Fruit fly (Drosophila melanogaster) whole organism, embryonic: ENCODE data around the gene Trm7-32.

ENCODE experiments used
- Aef1 ChIP-seq: fragments of 200-800 bp; sonication (Bioruptor generic); IDR thresholded peaks from 3 replicates; pipeline ENCODE4 v1.3.6; 2022; ENCODE audit warnings: missing biosample characterization, missing genetic modification characterization
- Antp ChIP-seq: fragments of 200-800 bp; sonication (Bioruptor generic); optimal IDR thresholded peaks from 3 replicates; lab custom pipeline; 2016; ENCODE audit warnings: missing biosample characterization, missing genetic modification characterization
- Atf3 ChIP-seq: fragments of 200-800 bp; sonication (Bioruptor generic); optimal IDR thresholded peaks from 3 replicates; lab custom pipeline; 2016; ENCODE audit warnings: missing biosample characterization, missing genetic modification characterization
- BEAF-32 ChIP-seq: fragments of 200-800 bp; sonication (Bioruptor generic); optimal IDR thresholded peaks from 3 replicates; lab custom pipeline; 2017; ENCODE audit warnings: missing biosample characterization, missing genetic modification characterization, mild to moderate bottlenecking, moderate library complexity, missing genetic modification reagents
- CG10274 ChIP-seq: fragments of 200-800 bp; sonication (Bioruptor generic); optimal IDR thresholded peaks from 3 replicates; lab custom pipeline; 2017; ENCODE audit warnings: missing biosample characterization, mild to moderate bottlenecking, missing genetic modification characterization
- CG10462 ChIP-seq: fragments of 200-800 bp; sonication (Bioruptor generic); optimal IDR thresholded peaks from 2 replicates; lab custom pipeline; 2016; ENCODE audit warnings: missing biosample characterization, missing genetic modification characterization
- CG10979 ChIP-seq: fragments of 200-800 bp; sonication (Bioruptor generic); optimal IDR thresholded peaks from 2 replicates; lab custom pipeline; 2018; ENCODE audit warnings: missing biosample characterization, mild to moderate bottlenecking, missing genetic modification characterization, moderate library complexity
- CG11085 ChIP-seq: fragments of 200-800 bp; sonication (Bioruptor generic); IDR thresholded peaks from 2 replicates; pipeline ENCODE4 v1.3.6; 2022; ENCODE audit warnings: missing biosample characterization, missing genetic modification characterization
- CG11398 ChIP-seq: fragments of 200-800 bp; sonication (Bioruptor generic); optimal IDR thresholded peaks from 2 replicates; lab custom pipeline; 2016; ENCODE audit warnings: missing biosample characterization, missing genetic modification characterization
- CG11560 ChIP-seq: fragments of 200-800 bp; sonication (Bioruptor generic); IDR thresholded peaks from 3 replicates; pipeline ENCODE4 v1.3.6; 2022; ENCODE audit warnings: missing biosample characterization, missing genetic modification characterization
- CG12155 ChIP-seq: fragments of 200-800 bp; sonication (Bioruptor generic); optimal IDR thresholded peaks from 3 replicates; lab custom pipeline; 2016; ENCODE audit warnings: missing biosample characterization, missing genetic modification characterization
- CG13296 ChIP-seq: fragments of 200-800 bp; sonication (Bioruptor generic); optimal IDR thresholded peaks from 3 replicates; lab custom pipeline; 2018; ENCODE audit warnings: missing biosample characterization, mild to moderate bottlenecking, missing genetic modification characterization
- CG13624 ChIP-seq: fragments of 200-800 bp; sonication (Bioruptor generic); optimal IDR thresholded peaks from 2 replicates; lab custom pipeline; 2016; ENCODE audit warnings: missing biosample characterization, missing genetic modification characterization
- CG16779 ChIP-seq: fragments of 200-800 bp; sonication (Bioruptor generic); IDR thresholded peaks from 2 replicates; pipeline ENCODE4 v1.3.6; 2022; ENCODE audit warnings: missing biosample characterization, missing genetic modification characterization
- CG3163 ChIP-seq: fragments of 200-800 bp; sonication (Bioruptor generic); optimal IDR thresholded peaks from 3 replicates; lab custom pipeline; 2016; ENCODE audit warnings: missing biosample characterization, missing genetic modification characterization
- CG33557 ChIP-seq: fragments of 200-800 bp; sonication (Bioruptor generic); optimal IDR thresholded peaks from 2 replicates; lab custom pipeline; 2019; ENCODE audit warnings: missing biosample characterization, mild to moderate bottlenecking, missing genetic modification characterization, moderate library complexity
- CG3726 ChIP-seq: fragments of 200-800 bp; sonication (Bioruptor generic); IDR thresholded peaks from 3 replicates; pipeline ENCODE4, ENCODE4 v1.3.6; 2022; ENCODE audit warnings: missing biosample characterization, missing genetic modification characterization
- CG4854 ChIP-seq: fragments of 200-800 bp; sonication (Bioruptor generic); optimal IDR thresholded peaks from 2 replicates; lab custom pipeline; 2016; ENCODE audit warnings: missing biosample characterization, missing genetic modification characterization, inconsistent platforms
- CG6765 ChIP-seq: fragments of 200-800 bp; sonication (Bioruptor generic); optimal IDR thresholded peaks from 3 replicates; lab custom pipeline; 2017; ENCODE audit warnings: missing biosample characterization, mild to moderate bottlenecking, missing genetic modification characterization
- CG6791 ChIP-seq: fragments of 200-800 bp; sonication (Bioruptor generic); IDR thresholded peaks from 3 replicates; pipeline ENCODE4 v1.3.6; 2022; ENCODE audit warnings: missing biosample characterization, missing genetic modification characterization; ENCODE audit not compliant: partially characterized antibody
- CG7357 ChIP-seq: fragments of 200-800 bp; sonication (Bioruptor generic); IDR thresholded peaks from 3 replicates; pipeline ENCODE4 v1.3.6; 2022; ENCODE audit warnings: missing biosample characterization, missing genetic modification characterization
- CG8765 ChIP-seq: fragments of 200-800 bp; sonication (Bioruptor generic); IDR thresholded peaks from 2 replicates; pipeline ENCODE4 v1.3.6; 2022; ENCODE audit warnings: missing biosample characterization, missing genetic modification characterization
- Deaf1 ChIP-seq: fragments of 200-800 bp; optimal IDR thresholded peaks from 3 replicates; lab custom pipeline; 2019; ENCODE audit warnings: missing biosample characterization, mild to moderate bottlenecking, missing genetic modification characterization, moderate library complexity
- Gsc ChIP-seq: fragments of 200-800 bp; sonication (Bioruptor generic); IDR thresholded peaks from 2 replicates; pipeline ENCODE4 v1.3.6; 2022; ENCODE audit warnings: missing biosample characterization, missing genetic modification characterization
- HmgZ ChIP-seq: fragments of 200-800 bp; sonication (Bioruptor generic); optimal IDR thresholded peaks from 2 replicates; lab custom pipeline; 2018; ENCODE audit warnings: missing biosample characterization, mild to moderate bottlenecking, missing genetic modification characterization
- NfI ChIP-seq: fragments of 200-800 bp; sonication (Bioruptor generic); optimal IDR thresholded peaks from 3 replicates; lab custom pipeline; 2018; ENCODE audit warnings: missing biosample characterization, mild to moderate bottlenecking, missing genetic modification characterization, moderate library complexity
- Xrp1 ChIP-seq: fragments of 200-800 bp; sonication (Bioruptor generic); IDR thresholded peaks from 2 replicates; pipeline ENCODE4 v1.3.6; 2022; ENCODE audit warnings: missing biosample characterization, missing genetic modification characterization
- chif ChIP-seq, 2 experiments: fragments of 200-800 bp; sonication (Bioruptor generic); optimal IDR thresholded peaks; 3 replicates each; lab custom pipeline; 2016; ENCODE audit warnings: missing biosample characterization in 2 of 2, missing genetic modification characterization in 2 of 2
- chn ChIP-seq: fragments of 200-800 bp; sonication (Bioruptor generic); optimal IDR thresholded peaks from 2 replicates; lab custom pipeline; 2016; ENCODE audit warnings: missing biosample characterization, missing genetic modification characterization
- ci ChIP-seq: fragments of 200-800 bp; sonication (Bioruptor generic); IDR thresholded peaks from 3 replicates; pipeline ENCODE4 v1.3.6; 2022; ENCODE audit warnings: missing biosample characterization, missing genetic modification characterization
- crp ChIP-seq, 2 experiments: fragments of 200-800 bp; sonication (Bioruptor generic); optimal IDR thresholded peaks; 2 replicates in 1 of 2; 3 replicates in 1 of 2; lab custom pipeline; 2017; ENCODE audit warnings: missing biosample characterization in 2 of 2, missing genetic modification characterization in 2 of 2, mild to moderate bottlenecking in 1 of 2, moderate library complexity in 1 of 2
- dpn ChIP-seq, 2 experiments: fragments of 200-800 bp; sonication (Bioruptor generic); optimal IDR thresholded peaks; 3 replicates each; lab custom pipeline; 2016; ENCODE audit warnings: missing biosample characterization in 2 of 2, missing genetic modification characterization in 2 of 2
- esg ChIP-seq: fragments of 200-800 bp; sonication (Bioruptor generic); conservative IDR thresholded peaks from 2 replicates; pipeline ENCODE4 v1.3.6; 2022; ENCODE audit warnings: missing biosample characterization, missing genetic modification characterization
- fd3F ChIP-seq: fragments of 200-800 bp; sonication (Bioruptor generic); optimal IDR thresholded peaks from 2 replicates; lab custom pipeline; 2018; ENCODE audit warnings: missing biosample characterization, mild to moderate bottlenecking, missing genetic modification characterization, moderate library complexity
- jing ChIP-seq: fragments of 200-800 bp; sonication (Bioruptor generic); optimal IDR thresholded peaks from 2 replicates; lab custom pipeline; 2018; ENCODE audit warnings: missing biosample characterization, mild to moderate bottlenecking, missing genetic modification characterization
- kah ChIP-seq: fragments of 200-800 bp; sonication (Bioruptor generic); optimal IDR thresholded peaks from 2 replicates; lab custom pipeline; 2018; ENCODE audit warnings: missing biosample characterization, mild to moderate bottlenecking, missing genetic modification characterization
- kay ChIP-seq: fragments of 200-800 bp; sonication (Bioruptor generic); optimal IDR thresholded peaks from 2 replicates; lab custom pipeline; 2016; ENCODE audit warnings: missing biosample characterization, missing genetic modification characterization
- lmd ChIP-seq: fragments of 200-800 bp; sonication (Bioruptor generic); IDR thresholded peaks from 2 replicates; pipeline ENCODE4 v1.3.6; 2022; ENCODE audit warnings: missing biosample characterization, missing genetic modification characterization
- luna ChIP-seq: fragments of 200-800 bp; sonication (Bioruptor generic); optimal IDR thresholded peaks from 2 replicates; lab custom pipeline; 2016; ENCODE audit warnings: missing biosample characterization, missing genetic modification characterization
- maf-S ChIP-seq: fragments of 200-800 bp; sonication (Bioruptor generic); optimal IDR thresholded peaks from 2 replicates; lab custom pipeline; 2016; ENCODE audit warnings: missing biosample characterization, missing genetic modification characterization
- mirr ChIP-seq: fragments of 200-800 bp; sonication (Bioruptor generic); optimal IDR thresholded peaks from 3 replicates; lab custom pipeline; 2018; ENCODE audit warnings: missing biosample characterization, mild to moderate bottlenecking, missing genetic modification characterization
- p53 ChIP-seq: fragments of 200-800 bp; sonication (Bioruptor generic); optimal IDR thresholded peaks from 2 replicates; lab custom pipeline; 2016; ENCODE audit warnings: missing biosample characterization, missing genetic modification characterization
- row ChIP-seq: fragments of 200-800 bp; sonication (Bioruptor generic); IDR thresholded peaks from 3 replicates; pipeline ENCODE4 v1.3.6; 2022; ENCODE audit warnings: missing biosample characterization, missing genetic modification characterization
- sd ChIP-seq: fragments of 200-800 bp; sonication (Bioruptor generic); optimal IDR thresholded peaks from 3 replicates; lab custom pipeline; 2018; ENCODE audit warnings: missing biosample characterization, mild to moderate bottlenecking, missing genetic modification characterization, moderate library complexity
- sens ChIP-seq: fragments of 200-800 bp; sonication (Bioruptor generic); peaks from one replicate; lab custom pipeline; 2016; ENCODE audit warnings: missing biosample characterization, missing genetic modification characterization
- seq ChIP-seq: fragments of 200-800 bp; sonication (Bioruptor generic); IDR thresholded peaks from 2 replicates; pipeline ENCODE4 v1.3.6; 2022; ENCODE audit warnings: missing biosample characterization, missing genetic modification characterization
- sug ChIP-seq: fragments of 200-800 bp; optimal IDR thresholded peaks from 2 replicates; lab custom pipeline; 2019; ENCODE audit warnings: missing biosample characterization, mild to moderate bottlenecking, missing genetic modification characterization, moderate library complexity
- tll ChIP-seq, 2 experiments: fragments of 200-800 bp in 1 of 2; fragments of >200 bp in 1 of 2; sonication (Bioruptor generic) in 1 of 2; optimal IDR thresholded peaks; 2 replicates each; lab custom pipeline; 2017 to 2019; ENCODE audit warnings: missing biosample characterization in 2 of 2, missing genetic modification characterization in 2 of 2, mild to moderate bottlenecking in 1 of 2, moderate library complexity in 1 of 2
- ttk ChIP-seq: fragments of 200-800 bp; sonication (Bioruptor generic); IDR thresholded peaks from 2 replicates; pipeline ENCODE4 v2.1.2; 2022; ENCODE audit warnings: missing biosample characterization, missing genetic modification characterization
- vnd ChIP-seq: fragments of 200-800 bp; sonication (Bioruptor generic); IDR thresholded peaks from 3 replicates; pipeline ENCODE4 v1.3.6; 2022; ENCODE audit warnings: missing biosample characterization, missing genetic modification characterization; ENCODE audit not compliant: partially characterized antibody

Gene Trm7-32

dm6 chr3R:17056183-17056904 is 15.9 kb downstream of the Trm7-32 start (continued):
- TF ChIP-seq vnd (GFP tag; lab: Robert Waterston, UW) (no peak), chn (peak; percentile 58), BEAF-32 (GFP tag; lab: Kevin White, UChicago) (no peak), dpn (GFP tag; optimal IDR thresholded peaks at IDR 0.05; lab: Kevin White, UChicago) (no peak), CG4854 (GFP tag; lab: Kevin White, UChicago) (no peak), Aef1 (peak; percentile 76), CG13624 (GFP tag; lab: Kevin White, UChicago) (no peak), CG12155 (no peak), Deaf1 (tag; lab: Kevin White, UChicago) (peak; percentile 82), crp (GFP tag; optimal IDR thresholded peaks at IDR 0.05; lab: Kevin White, UChicago) (peak in 1 of 2 experiments; percentile 67), CG10274 (GFP tag; lab: Kevin White, UChicago) (no peak), chif (GFP tag; optimal IDR thresholded peaks at IDR 0.05; lab: Kevin White, UChicago) (no peak), mirr (GFP tag; lab: Kevin White, UChicago) (peak; percentile 73), ttk (GFP tag; lab: Robert Waterston, UW) (0 out of 2 replicates have a peak, but pooled peaks have one; percentile 15), ci (GFP tag; lab: Robert Waterston, UW) (peak; percentile 69), CG10462 (GFP tag; lab: Kevin White, UChicago) (no peak), CG11398 (GFP tag; lab: Kevin White, UChicago) (no peak), sug (tag; lab: Kevin White, UChicago) (peak; percentile 87), CG6765 (peak; percentile 62), CG11560 (tag; lab: Robert Waterston, UW) (no peak), Xrp1 (GFP tag; lab: Robert Waterston, UW) (no peak), NfI (GFP tag; lab: Kevin White, UChicago) (no peak), esg (GFP tag; lab: Robert Waterston, UW) (no peak), seq (GFP tag; lab: Robert Waterston, UW) (no peak), CG6791 (GFP tag; lab: Robert Waterston, UW) (no peak; the same call in 2 of the 3 replicates), HmgZ (tag; lab: Kevin White, UChicago) (peak; percentile 57), sens (peak; percentile 77), tll (GFP tag; optimal IDR thresholded peaks at IDR 0.05; lab: Kevin White, UChicago) (peak in 1 of 2 experiments; percentile 76), CG33557 (GFP tag; lab: Kevin White, UChicago) (no peak), sd (peak; percentile 99), CG16779 (GFP tag; lab: Robert Waterston, UW) (no peak), p53 (no peak), CG3163 (peak; percentile 31), luna (GFP tag; lab: Kevin White, UChicago) (no peak), Atf3 (peak; percentile 77), fd3F (GFP tag; lab: Kevin White, UChicago) (no peak), Antp (no peak), CG13296 (peak; percentile 38), maf-S (no peak), jing (no peak), lmd (GFP tag; lab: Robert Waterston, UW) (no peak), CG8765 (GFP tag; lab: Robert Waterston, UW) (0 out of 2 replicates have a peak, but pooled peaks have one; percentile 56), Gsc (no peak), row (GFP tag; lab: Robert Waterston, UW) (no peak), kay (GFP tag; lab: Kevin White, UChicago) (peak; percentile 58), CG11085 (GFP tag; lab: Robert Waterston, UW) (no peak), kah (GFP tag; lab: Kevin White, UChicago) (peak; percentile 13), CG7357 (GFP tag; lab: Robert Waterston, UW) (no peak), CG10979 (tag; lab: Kevin White, UChicago) (no peak), CG3726 (GFP tag; lab: Robert Waterston, UW) (no peak)
